Fruit fly (Drosophila melanogaster) whole organism, pupa: ENCODE results near the gene Ir62a.

Experiments used
- CG15710 ChIP-seq: fragments of 200-800 bp; sonication (Bioruptor generic); optimal IDR thresholded peaks from 2 replicates; lab custom pipeline; 2018; ENCODE audit warnings: missing biosample characterization, mild to moderate bottlenecking, missing genetic modification characterization, moderate library complexity
- CG9948 ChIP-seq: fragments of 200-800 bp; sonication (Bioruptor generic); optimal IDR thresholded peaks from 2 replicates; lab custom pipeline; 2018; ENCODE audit warnings: missing biosample characterization, mild to moderate bottlenecking, missing genetic modification characterization, moderate library complexity
- Pif1A ChIP-seq: fragments of 200-800 bp; sonication (Bioruptor generic); optimal IDR thresholded peaks from 3 replicates; lab custom pipeline; 2016; ENCODE audit warnings: missing biosample characterization, missing genetic modification characterization

dm6 chr3L:1573191-1573590, 42.1 kb upstream of the Ir62a start:
- TF ChIP-seq CG15710 (tag; lab: Kevin White, UChicago) (no peak), Pif1A (GFP tag; lab: Kevin White, UChicago) (no peak), CG9948 (no peak)
